Worm (Caenorhabditis elegans) whole organism, L4 larva: ENCODE data around the gene fbxa-18.

ENCODE experiments used
- D1046.2 ChIP-seq: fragments of 200-800 bp; sonication (Bioruptor generic); IDR thresholded peaks from 2 replicates; pipeline ENCODE4 v1.3.6; 2022; ENCODE audit warnings: missing genetic modification characterization, missing compliant biosample characterization
- F10B5.3 ChIP-seq: sonication (generic microtip); optimal IDR thresholded peaks from 2 replicates; lab custom pipeline; 2016; ENCODE audit warnings: mild to moderate bottlenecking, missing genetic modification characterization, missing compliant biosample characterization
- F37D6.2 ChIP-seq: sonication (generic microtip); optimal IDR thresholded peaks from 2 replicates; lab custom pipeline; 2016; ENCODE audit warnings: mild to moderate bottlenecking, missing genetic modification characterization, missing compliant biosample characterization
- F44E2.7 ChIP-seq: fragments of 200-800 bp; sonication (Bioruptor generic); IDR thresholded peaks from 2 replicates; pipeline ENCODE4 v2.1.2; 2022; ENCODE audit warnings: missing genetic modification characterization, missing compliant biosample characterization
- R02D3.7 ChIP-seq: fragments of 150-350 bp; sonication (generic microtip); optimal IDR thresholded peaks from 3 replicates; lab custom pipeline; 2014; ENCODE audit warnings: missing biosample characterization, missing genetic modification characterization
- T20F7.1 ChIP-seq: fragments of 200-800 bp; sonication (Bioruptor generic); optimal IDR thresholded peaks from 2 replicates; lab custom pipeline; 2018; ENCODE audit warnings: mild to moderate bottlenecking, missing genetic modification characterization, missing compliant biosample characterization
- Y105C5A.15 ChIP-seq: fragments of 200-800 bp; sonication (Bioruptor generic); IDR thresholded peaks from 2 replicates; pipeline ENCODE4 v1.3.6; 2022; ENCODE audit warnings: missing genetic modification characterization, missing compliant biosample characterization
- Y75B8A.6 ChIP-seq: fragments of 200-800 bp; sonication (Bioruptor generic); IDR thresholded peaks from 2 replicates; pipeline ENCODE4 v1.3.6; 2022; ENCODE audit warnings: missing genetic modification reagents, missing genetic modification characterization, missing compliant biosample characterization
- ZK337.2 ChIP-seq: fragments of 200-800 bp; sonication (Bioruptor generic); IDR thresholded peaks from 2 replicates; pipeline ENCODE4 v1.3.6; 2022; ENCODE audit warnings: missing genetic modification reagents, missing genetic modification characterization, missing compliant biosample characterization
- ceh-28 ChIP-seq: fragments of 150-350 bp; optimal IDR thresholded peaks from 2 replicates; lab custom pipeline; 2014; ENCODE audit warnings: missing biosample characterization, missing genetic modification reagents, missing genetic modification characterization
- ceh-32 ChIP-seq: sonication (generic microtip); optimal IDR thresholded peaks from 2 replicates; lab custom pipeline; 2016; ENCODE audit warnings: mild to moderate bottlenecking, missing genetic modification characterization, missing compliant biosample characterization; ENCODE audit not compliant: poor library complexity
- ceh-44 ChIP-seq: fragments of 200-800 bp; sonication (Bioruptor generic); IDR thresholded peaks from 2 replicates; pipeline ENCODE4 v1.3.6; 2022; ENCODE audit warnings: missing genetic modification reagents, missing genetic modification characterization, missing compliant biosample characterization
- ces-1 ChIP-seq: fragments of 150-350 bp; sonication (generic microtip); optimal IDR thresholded peaks from 4 replicates; lab custom pipeline; 2014; ENCODE audit warnings: missing biosample characterization, missing genetic modification reagents, missing genetic modification characterization
- ctbp-1 ChIP-seq: fragments of 200-800 bp; sonication (Bioruptor generic); IDR thresholded peaks from 2 replicates; pipeline ENCODE4 v1.3.6; 2022; ENCODE audit warnings: missing genetic modification reagents, missing genetic modification characterization, missing compliant biosample characterization
- daf-16 ChIP-seq, 3 experiments: sonication (generic microtip); optimal IDR thresholded peaks; 2 replicates each; lab custom pipeline; 2016 to 2017; ENCODE audit warnings: missing genetic modification characterization in 3 of 3, missing genetic modification reagents in 3 of 3, mild to moderate bottlenecking in 2 of 3, missing compliant biosample characterization in 2 of 3, missing biosample characterization in 1 of 3, moderate library complexity in 1 of 3
- daf-8 ChIP-seq: fragments of 200-800 bp; sonication (Bioruptor generic); IDR thresholded peaks from 2 replicates; pipeline ENCODE4 v1.3.6; 2022; ENCODE audit warnings: missing genetic modification characterization, missing compliant biosample characterization
- dmd-8 ChIP-seq: fragments of 200-800 bp; sonication (Bioruptor generic); IDR thresholded peaks from 2 replicates; pipeline ENCODE4 v1.3.6; 2022; ENCODE audit warnings: missing genetic modification characterization, missing compliant biosample characterization
- dmd-9 ChIP-seq: fragments of 200-800 bp; sonication (Bioruptor generic); IDR thresholded peaks from 2 replicates; pipeline ENCODE4 v1.3.6; 2022; ENCODE audit warnings: missing genetic modification reagents, missing genetic modification characterization, missing compliant biosample characterization
- egl-27 ChIP-seq: sonication (generic microtip); optimal IDR thresholded peaks from 3 replicates; lab custom pipeline; 2017; ENCODE audit warnings: missing biosample characterization, missing genetic modification reagents, missing genetic modification characterization
- egl-43 ChIP-seq: fragments of 200-800 bp; sonication (Bioruptor generic); IDR thresholded peaks from 2 replicates; pipeline ENCODE4 v1.3.6; 2022; ENCODE audit warnings: missing genetic modification reagents, missing genetic modification characterization, missing compliant biosample characterization
- fkh-10 ChIP-seq: fragments of 150-350 bp; optimal IDR thresholded peaks from 2 replicates; lab custom pipeline; 2014; ENCODE audit warnings: missing biosample characterization, missing genetic modification reagents, missing genetic modification characterization
- hlh-11 ChIP-seq: fragments of 200-800 bp; sonication (Bioruptor generic); optimal IDR thresholded peaks from 2 replicates; lab custom pipeline; 2018; ENCODE audit warnings: mild to moderate bottlenecking, missing genetic modification characterization, missing compliant biosample characterization
- hlh-30 ChIP-seq: sonication (generic microtip); optimal IDR thresholded peaks from 2 replicates; lab custom pipeline; 2017; ENCODE audit warnings: antibody characterized with exemption, mild to moderate bottlenecking, missing genetic modification characterization, missing compliant biosample characterization; ENCODE audit not compliant: insufficient read depth
- jun-1 ChIP-seq: fragments of 150-350 bp; optimal IDR thresholded peaks from 2 replicates; lab custom pipeline; 2014; ENCODE audit warnings: missing biosample characterization, missing genetic modification reagents, missing genetic modification characterization
- mdl-1 ChIP-seq, 2 experiments: fragments of 150-350 bp in 1 of 2; sonication (generic microtip) in 1 of 2; optimal IDR thresholded peaks; 2 replicates each; lab custom pipeline; 2014 to 2017; ENCODE audit warnings: missing biosample characterization in 2 of 2, missing genetic modification characterization in 2 of 2
- mxl-2 ChIP-seq: fragments of 200-800 bp; sonication (Bioruptor generic); conservative IDR thresholded peaks from 2 replicates; pipeline ENCODE4 v1.3.6; 2022; ENCODE audit warnings: missing genetic modification reagents, missing genetic modification characterization, missing compliant biosample characterization
- nhr-237 ChIP-seq: sonication (generic microtip); optimal IDR thresholded peaks from 2 replicates; lab custom pipeline; 2017; ENCODE audit warnings: missing biosample characterization, missing genetic modification characterization
- nhr-42 ChIP-seq: fragments of 200-800 bp; sonication (Bioruptor generic); IDR thresholded peaks from 2 replicates; pipeline ENCODE4 v1.3.6; 2022; ENCODE audit warnings: missing genetic modification characterization, missing compliant biosample characterization
- nhr-48 ChIP-seq: sonication (generic microtip); optimal IDR thresholded peaks from 2 replicates; lab custom pipeline; 2016; ENCODE audit warnings: mild to moderate bottlenecking, missing genetic modification characterization, missing compliant biosample characterization
- rbr-2 ChIP-seq: sonication (generic microtip); optimal IDR thresholded peaks from 2 replicates; lab custom pipeline; 2016; ENCODE audit warnings: missing genotype, missing genetic modification characterization, missing compliant biosample characterization
- saeg-2 ChIP-seq: fragments of 200-800 bp; sonication (Bioruptor generic); IDR thresholded peaks from 2 replicates; pipeline ENCODE4 v1.3.6; 2022; ENCODE audit warnings: missing genetic modification reagents, missing genetic modification characterization, missing compliant biosample characterization
- sdz-12 ChIP-seq: fragments of 200-800 bp; sonication (Bioruptor generic); optimal IDR thresholded peaks from 2 replicates; lab custom pipeline; 2018; ENCODE audit warnings: mild to moderate bottlenecking, missing genetic modification characterization, missing compliant biosample characterization
- skn-1 ChIP-seq: fragments of 150-350 bp; optimal IDR thresholded peaks from 2 replicates; lab custom pipeline; 2014; ENCODE audit warnings: missing biosample characterization, missing genetic modification characterization
- zag-1 ChIP-seq: fragments of 150-350 bp; optimal IDR thresholded peaks from 2 replicates; lab custom pipeline; 2014; ENCODE audit warnings: missing biosample characterization, missing genetic modification characterization
- zfp-2 ChIP-seq: sonication (generic microtip); optimal IDR thresholded peaks from 2 replicates; lab custom pipeline; 2016; ENCODE audit warnings: mild to moderate bottlenecking, missing genetic modification characterization, missing compliant biosample characterization
- zfp-3 ChIP-seq: fragments of 200-800 bp; sonication (Bioruptor generic); conservative IDR thresholded peaks from 2 replicates; pipeline ENCODE4 v1.3.6; 2022; ENCODE audit warnings: missing genetic modification reagents, missing genetic modification characterization, missing compliant biosample characterization
- zip-11 ChIP-seq: fragments of 200-800 bp; sonication (Bioruptor generic); IDR thresholded peaks from 2 replicates; pipeline ENCODE4 v1.3.6; 2022; ENCODE audit warnings: missing genetic modification characterization, missing compliant biosample characterization
- zip-2 ChIP-seq: fragments of 150-350 bp; optimal IDR thresholded peaks from 2 replicates; lab custom pipeline; 2014; ENCODE audit warnings: missing biosample characterization, missing genetic modification characterization

The fbxa-18 gene

DNA sequence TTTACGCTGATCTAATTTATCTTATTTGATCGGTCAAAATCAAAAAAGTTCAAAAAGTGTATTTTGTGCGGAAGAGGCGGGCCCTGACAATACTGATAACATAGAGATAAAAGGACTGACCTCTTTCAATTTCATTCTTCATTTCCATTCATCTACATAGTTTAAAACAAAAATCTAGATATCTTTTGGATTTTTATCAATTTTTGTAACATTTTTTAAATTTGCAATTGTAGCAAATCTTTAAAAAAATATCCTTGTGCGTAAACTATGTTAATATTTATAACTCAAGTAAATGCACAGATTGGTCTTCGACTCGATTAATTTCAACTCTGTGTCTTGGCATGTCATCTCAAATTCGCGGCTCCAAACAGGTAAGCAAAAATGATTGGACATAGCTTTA, 38.9 kb upstream of the fbxa-18 start, which contains the start of gene argk-1:
argk-1 (plus strand) TSS at position 301 of the 400 bp plus-strand sequence.
- TF ChIP-seq egl-43 (GFP tag; lab: Robert Waterston, UW) (no peak), mdl-1 (tag; optimal IDR thresholded peaks at IDR 0.05; lab: Kevin White, UChicago) (no peak), D1046.2 (GFP tag; lab: Robert Waterston, UW) (no peak), nhr-48 (tag; lab: Kevin White, UChicago) (no peak), daf-16 (GFP tag; optimal IDR thresholded peaks at IDR 0.05; lab: Kevin White, UChicago) (no peak), daf-16 (tag; optimal IDR thresholded peaks at IDR 0.05; lab: Kevin White, UChicago) (no peak), rbr-2 (tag; lab: Kevin White, UChicago) (no peak), T20F7.1 (GFP tag; lab: Kevin White, UChicago) (no peak)

DNA sequence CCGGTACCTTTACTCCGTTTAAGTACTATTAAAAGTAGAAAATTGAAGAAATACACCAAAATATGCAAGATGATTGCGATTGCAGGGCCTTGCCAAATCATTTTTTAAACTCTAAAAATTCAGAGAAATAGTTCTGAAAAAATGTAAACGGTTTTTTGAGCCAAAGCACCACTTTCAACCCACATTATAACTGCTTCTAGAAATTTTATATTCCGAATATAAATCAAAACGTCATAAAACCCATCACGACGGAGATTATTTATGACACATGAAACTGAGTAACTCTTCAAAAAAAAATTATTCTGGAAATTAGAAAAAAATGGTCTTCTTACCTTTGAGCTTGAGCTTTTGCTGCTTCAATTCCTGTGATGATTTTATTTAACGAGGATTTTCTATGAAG, 28.2 kb upstream of the fbxa-18 start, which contains the start of gene srxa-16:
srxa-16 (minus strand) TSS at position 101 of the 400 bp plus-strand sequence.
- TF ChIP-seq daf-8 (GFP tag; lab: Robert Waterston, UW) (no peak), sdz-12 (GFP tag; lab: Kevin White, UChicago) (no peak), D1046.2 (GFP tag; lab: Robert Waterston, UW) (no peak), nhr-42 (GFP tag; lab: Robert Waterston, UW) (no peak), ces-1 (GFP tag; lab: Kevin White, UChicago) (no peak), fkh-10 (GFP tag; lab: Kevin White, UChicago) (no peak), zag-1 (tag; lab: Kevin White, UChicago) (no peak), R02D3.7 (tag; lab: Kevin White, UChicago) (no peak), egl-27 (tag; lab: Kevin White, UChicago) (no peak), F37D6.2 (no peak), ceh-44 (no peak), dmd-9 (GFP tag; lab: Robert Waterston, UW) (no peak), zfp-2 (tag; lab: Kevin White, UChicago) (no peak), skn-1 (tag; lab: Kevin White, UChicago) (no peak), ZK337.2 (GFP tag; lab: Robert Waterston, UW) (no peak), ctbp-1 (no peak), ceh-28 (tag; lab: Kevin White, UChicago) (no peak), F10B5.3 (tag; lab: Kevin White, UChicago) (no peak), F44E2.7 (GFP tag; lab: Robert Waterston, UW) (no peak), zip-11 (no peak)

DNA sequence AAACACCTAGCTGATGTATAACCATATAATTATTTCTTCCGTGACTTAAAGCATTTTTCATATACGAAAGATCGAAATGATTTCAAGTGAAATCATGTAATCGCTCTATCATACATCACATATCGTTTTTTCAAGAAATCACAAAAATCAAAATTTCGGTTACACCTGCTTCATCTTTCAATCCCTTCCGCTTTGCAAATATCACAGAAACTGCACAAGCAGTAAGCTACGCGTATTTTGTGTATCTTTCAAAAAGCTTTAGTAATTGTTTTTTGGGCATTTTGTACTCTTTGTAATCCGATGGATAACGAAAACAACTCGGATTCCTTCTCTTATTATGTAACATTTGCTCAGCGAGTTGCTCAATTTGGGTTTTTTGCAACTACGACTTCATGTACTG, 27.1 kb upstream of the fbxa-18 start, which contains the start of gene str-25:
str-25 (plus strand) TSS at position 301 of the 400 bp plus-strand sequence.
- no peak for TF ChIP-seq nhr-237
- no peak for TF ChIP-seq zip-2 (tag; lab: Kevin White, UChicago)
- no peak for TF ChIP-seq ceh-44
- no peak for TF ChIP-seq Y75B8A.6 (GFP tag; lab: Robert Waterston, UW)
- no peak for TF ChIP-seq saeg-2 (GFP tag; lab: Robert Waterston, UW)
- no peak for TF ChIP-seq jun-1 (tag; lab: Kevin White, UChicago)
- no peak for TF ChIP-seq ctbp-1
- no peak for TF ChIP-seq Y105C5A.15
- no peak for TF ChIP-seq hlh-11
- no peak for TF ChIP-seq hlh-30 (tag; lab: Kevin White, UChicago)
- no peak for TF ChIP-seq mxl-2 (GFP tag; lab: Robert Waterston, UW)
- TF ChIP-seq dmd-8 (GFP tag; lab: Robert Waterston, UW), result no peak
- no peak for TF ChIP-seq ceh-32
- TF ChIP-seq zfp-3 (GFP tag; lab: Robert Waterston, UW), result no peak
- TF ChIP-seq sdz-12 (GFP tag; lab: Kevin White, UChicago), result no peak
